Worm (Caenorhabditis elegans) whole organism, L4/young adult: ENCODE results near the gene Y37E11B.6.
A peak's percentile ranks its signal among the peaks of the same experiment; 100 is the strongest.

Experiments
- W03F9.2 ChIP-seq: fragments of 150-350 bp; optimal IDR thresholded peaks from 2 replicates; lab custom pipeline; 2014; ENCODE audit warnings: missing biosample characterization, missing genetic modification characterization
- dao-5 ChIP-seq: sonication (generic microtip); optimal IDR thresholded peaks from 2 replicates; lab custom pipeline; 2016; ENCODE audit warnings: missing genotype, missing genetic modification characterization, moderate library complexity, missing compliant biosample characterization
- him-1 ChIP-seq: sonication (generic microtip); optimal IDR thresholded peaks from 2 replicates; lab custom pipeline; 2016; ENCODE audit warnings: missing genotype, missing genetic modification reagents, missing genetic modification characterization, missing compliant biosample characterization

Gene Y37E11B.6

DNA sequence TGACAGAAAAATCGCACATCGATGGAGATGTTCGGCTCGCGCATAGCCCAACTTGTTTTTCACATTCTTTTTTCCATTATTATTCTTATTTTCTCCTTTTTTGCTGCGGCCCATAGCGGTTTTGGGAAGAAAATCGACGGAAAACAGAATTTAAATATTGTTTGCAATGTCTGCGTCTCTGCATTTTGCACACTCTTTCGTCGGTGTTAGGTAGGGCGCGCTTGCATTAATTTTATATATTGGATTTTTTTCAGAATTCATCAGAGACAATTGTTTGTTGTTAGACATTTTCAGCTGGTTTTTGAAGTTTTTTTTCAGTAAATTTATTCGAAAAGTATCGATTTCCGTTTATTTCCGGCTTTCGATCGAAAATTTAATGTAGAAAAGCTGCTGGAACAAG is at the start of gene Y37E11B.6:
Gene Y37E11B.6, minus strand, starts transcription at position 181 of the 400 bp plus-strand sequence.
- no peak for TF ChIP-seq W03F9.2 (tag; lab: Kevin White, UChicago)
- TF ChIP-seq him-1, result no peak
- no peak for TF ChIP-seq dao-5

DNA sequence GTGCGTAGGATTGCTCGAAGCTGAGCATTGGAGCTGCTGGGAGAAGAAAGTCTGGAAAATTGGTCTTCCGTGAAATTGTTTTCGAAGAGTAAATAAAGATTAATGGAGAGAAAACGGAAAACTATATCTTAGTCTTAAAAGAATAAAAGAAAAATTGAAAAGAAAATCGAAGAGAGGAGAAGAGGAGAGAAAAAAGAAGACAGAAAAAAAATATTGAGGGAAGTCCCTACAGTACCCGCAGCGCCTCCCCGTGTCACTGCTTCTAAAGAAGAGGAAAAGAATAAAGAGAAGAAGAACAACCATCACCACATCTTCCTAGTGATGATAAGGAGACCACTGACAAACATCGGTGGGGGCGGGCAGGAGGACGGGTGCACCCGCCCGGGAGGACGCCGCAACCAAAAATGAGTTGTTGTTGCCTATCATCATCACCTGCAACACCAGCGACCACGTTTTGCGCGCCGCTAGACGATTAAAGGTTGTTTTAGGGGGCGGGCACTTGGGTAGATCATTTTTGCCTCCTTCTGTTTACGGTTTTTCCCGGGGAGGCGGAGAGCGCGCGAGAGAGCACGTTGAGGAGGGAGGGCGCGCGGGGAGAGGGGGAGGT is 49.6 kb upstream of the Y37E11B.6 start, which contains the start of gene CC8.2:
Gene CC8.2, minus strand, starts transcription at position 51 of the 607 bp plus-strand sequence.
- no peak for TF ChIP-seq dao-5
- no peak for TF ChIP-seq him-1
- no peak for TF ChIP-seq W03F9.2 (tag; lab: Kevin White, UChicago)

DNA sequence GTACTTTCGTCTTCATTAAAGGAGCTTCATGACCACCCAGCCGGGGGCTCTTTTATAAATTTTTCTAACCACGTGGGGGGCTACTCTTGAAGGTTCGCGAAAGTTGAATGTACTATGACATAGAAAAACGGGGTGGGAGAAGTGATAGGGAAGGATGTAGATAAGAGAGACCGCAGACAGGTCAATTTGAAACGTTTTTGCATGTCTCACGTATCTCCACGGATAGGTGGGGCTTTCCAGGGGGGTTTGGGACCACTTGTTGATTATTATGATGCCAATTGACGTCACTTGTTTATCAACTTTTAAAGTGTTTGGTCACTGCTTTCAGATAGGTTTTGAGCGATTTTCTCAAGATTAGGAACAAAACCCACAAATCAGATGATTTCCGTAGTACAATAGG is 48.4 kb upstream of the Y37E11B.6 start:
- TF ChIP-seq W03F9.2 (tag; lab: Kevin White, UChicago), result no peak
- TF ChIP-seq him-1, result no peak
- no peak for TF ChIP-seq dao-5

DNA sequence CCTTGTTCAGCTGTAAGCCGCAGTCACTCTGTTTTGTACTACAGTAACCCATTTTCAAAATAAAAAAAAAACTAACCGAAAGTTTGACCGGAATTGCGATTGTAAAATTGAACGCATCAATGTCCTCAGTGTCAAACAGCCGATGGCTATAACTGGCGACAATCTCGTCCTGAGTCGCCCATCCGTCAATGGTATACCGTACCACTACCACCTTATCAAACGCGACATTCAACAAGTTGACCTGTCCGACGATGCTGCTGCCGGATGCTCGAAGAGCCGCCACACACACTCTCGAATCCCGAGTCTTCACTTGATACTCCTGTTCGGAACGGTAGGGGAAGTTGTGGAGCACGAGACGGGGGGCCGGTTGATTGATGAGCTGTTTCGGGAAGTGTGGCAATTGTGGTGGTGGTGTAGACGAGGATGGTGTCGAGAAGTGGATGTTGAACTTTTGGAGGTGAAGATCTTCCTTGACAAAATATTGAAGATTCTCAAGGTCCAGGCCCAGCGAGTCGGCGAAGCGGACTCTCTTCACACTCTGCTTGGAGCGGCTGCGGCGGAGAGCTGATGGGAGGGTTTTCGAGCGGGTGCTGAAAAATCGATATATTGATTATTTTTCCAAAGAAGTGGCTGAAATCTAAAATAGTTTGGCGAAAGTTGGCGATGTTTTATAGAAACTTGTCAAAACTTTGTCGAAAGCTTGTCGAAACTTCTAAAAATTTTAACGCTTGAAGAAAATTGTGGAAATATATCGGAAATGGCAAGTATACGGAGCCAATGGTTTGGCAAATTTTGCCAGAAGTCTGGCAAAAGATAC is 47.4 kb upstream of the Y37E11B.6 start:
- TF ChIP-seq W03F9.2 (tag; lab: Kevin White, UChicago) (no peak), dao-5 (no peak), him-1 (no peak)

DNA sequence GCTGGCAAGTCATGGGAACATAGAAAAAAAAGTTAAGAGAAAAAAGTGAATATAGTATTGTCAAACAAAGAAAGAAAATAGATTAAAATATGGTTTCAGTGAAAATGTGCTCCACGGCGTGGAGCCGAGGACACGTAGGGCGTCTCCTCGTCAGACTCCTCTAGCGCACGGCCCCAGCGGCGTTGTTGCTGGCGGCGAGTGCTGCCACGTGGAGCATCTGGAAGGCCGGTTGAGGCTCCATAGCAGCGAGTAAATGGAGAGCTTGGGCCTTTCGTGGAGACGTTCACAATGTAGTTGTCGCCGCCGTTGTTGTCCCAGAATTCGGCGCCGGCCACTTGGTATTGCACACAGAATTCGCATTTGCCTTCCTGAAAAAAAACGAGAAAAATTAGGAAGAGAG is 46.4 kb upstream of the Y37E11B.6 start:
- TF ChIP-seq him-1 (no peak), W03F9.2 (tag; lab: Kevin White, UChicago) (no peak), dao-5 (no peak)

DNA sequence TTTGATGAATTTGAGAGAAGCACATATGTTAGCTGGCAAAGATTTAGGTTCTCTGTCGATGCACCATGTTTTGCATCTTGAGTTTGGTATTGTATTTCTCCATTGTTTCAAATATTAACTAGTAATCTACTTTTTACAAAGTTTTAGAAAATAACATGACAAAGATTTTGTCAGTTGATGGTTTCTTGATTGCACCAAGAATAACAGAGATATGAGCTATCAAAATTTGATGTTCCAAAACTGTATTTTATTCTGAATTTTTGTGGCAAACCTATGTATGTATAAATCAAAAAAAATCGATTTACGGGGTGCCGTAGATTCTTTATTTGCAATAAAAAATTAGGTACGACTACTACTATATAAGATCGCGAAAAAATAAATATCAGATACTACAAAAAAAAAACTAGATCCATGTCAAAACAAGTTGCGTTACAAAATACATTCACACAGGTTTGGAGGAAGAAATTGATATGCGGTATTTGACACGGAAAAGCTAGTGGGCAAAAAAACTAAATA is 45.8 kb upstream of the Y37E11B.6 start:
- TF ChIP-seq him-1 (no peak), W03F9.2 (tag; lab: Kevin White, UChicago) (no peak), dao-5 (no peak)

DNA sequence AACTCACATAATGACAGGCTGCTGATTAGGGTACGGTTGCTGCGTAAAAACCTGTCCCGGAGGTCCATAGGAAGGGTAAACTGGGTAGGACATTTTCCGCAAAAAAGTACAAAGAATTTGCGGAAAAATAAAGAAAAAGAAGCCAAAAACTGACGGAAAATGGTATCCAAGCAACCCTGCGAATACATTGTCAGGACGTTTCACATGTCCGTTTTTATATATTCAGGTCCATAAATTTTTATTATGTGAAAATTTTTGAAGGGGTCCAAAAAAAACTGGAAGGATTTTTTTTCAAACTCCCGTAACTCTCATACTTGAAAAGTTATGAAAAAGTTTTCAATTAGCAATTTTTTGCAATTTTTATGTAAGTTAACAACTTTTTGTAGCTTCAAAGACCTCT is 43.1 kb upstream of the Y37E11B.6 start, which contains the start of gene CC8.3:
Gene CC8.3, minus strand, starts transcription at position 101 of the 400 bp plus-strand sequence.
- TF ChIP-seq W03F9.2 (tag; lab: Kevin White, UChicago), result no peak
- TF ChIP-seq him-1, result no peak
- TF ChIP-seq dao-5, result no peak

DNA sequence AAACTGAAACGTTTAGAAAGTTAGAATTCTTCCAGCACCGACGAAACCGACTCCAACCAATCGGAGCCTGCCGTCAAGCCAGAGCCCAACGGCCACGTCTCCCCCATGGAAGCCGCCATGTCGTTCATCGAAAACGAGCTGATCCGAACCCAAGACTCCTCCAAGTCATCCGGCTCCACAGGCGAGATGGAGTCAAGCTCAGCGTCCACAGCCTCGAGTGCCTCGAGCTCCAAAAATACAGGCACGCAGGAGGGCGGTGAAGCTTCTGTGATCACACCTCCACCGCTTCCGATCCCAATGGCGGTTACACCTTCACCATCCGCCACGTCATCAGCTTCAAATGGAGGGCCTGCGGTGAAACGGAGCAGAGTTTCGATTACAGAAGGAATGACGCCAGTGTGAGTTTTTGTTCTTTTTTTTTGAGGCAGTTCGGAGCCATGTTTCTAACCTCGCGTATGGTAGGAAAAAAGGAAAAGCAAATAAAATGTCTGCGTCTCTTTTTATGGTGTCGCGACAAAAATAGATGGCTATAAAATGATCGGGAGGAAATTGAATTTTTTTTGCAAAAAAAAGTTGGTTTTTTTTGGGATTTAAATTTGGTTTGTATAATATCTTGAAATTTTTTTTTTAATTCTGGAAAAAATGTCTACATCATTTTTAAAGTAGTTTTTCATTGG is 39.3 kb upstream of the Y37E11B.6 start:
- no peak for TF ChIP-seq W03F9.2 (tag; lab: Kevin White, UChicago)
- TF ChIP-seq him-1, result no peak
- TF ChIP-seq dao-5, result no peak

DNA sequence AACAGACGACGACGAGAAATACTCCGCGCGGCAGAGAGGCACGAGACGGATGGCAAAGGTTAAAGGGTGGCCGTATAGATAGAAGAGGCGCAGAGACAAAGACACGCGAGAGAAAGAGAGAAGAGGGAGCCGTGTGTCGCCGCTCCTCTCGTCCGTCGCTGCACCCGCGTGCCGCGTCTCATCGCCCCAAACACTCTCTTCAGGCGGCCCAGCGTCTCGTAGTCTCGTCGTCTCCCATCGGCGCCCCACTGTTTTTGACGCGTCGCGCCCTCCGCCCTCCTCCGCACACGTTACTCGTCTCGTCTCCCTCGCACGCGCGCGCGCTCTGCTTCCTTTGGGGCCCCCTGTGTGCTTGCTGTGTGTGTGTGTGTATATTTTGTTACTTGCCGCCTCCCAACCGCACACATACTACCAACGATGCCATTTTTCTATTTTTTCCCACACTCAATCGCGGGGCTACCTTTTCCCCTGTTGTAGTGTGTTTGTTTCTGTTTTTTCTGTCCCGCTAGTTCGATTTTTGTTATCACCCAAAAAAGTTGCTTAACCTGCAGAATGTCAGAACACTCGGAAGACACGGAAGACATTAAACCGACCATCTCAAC is 37.5 kb upstream of the Y37E11B.6 start, which contains the start of gene madf-9:
Gene madf-9, plus strand, starts transcription at position 552 of the 602 bp plus-strand sequence.
- TF ChIP-seq dao-5 (peak; percentile 70), W03F9.2 (tag; lab: Kevin White, UChicago) (no peak), him-1 (peak; percentile 18)

DNA sequence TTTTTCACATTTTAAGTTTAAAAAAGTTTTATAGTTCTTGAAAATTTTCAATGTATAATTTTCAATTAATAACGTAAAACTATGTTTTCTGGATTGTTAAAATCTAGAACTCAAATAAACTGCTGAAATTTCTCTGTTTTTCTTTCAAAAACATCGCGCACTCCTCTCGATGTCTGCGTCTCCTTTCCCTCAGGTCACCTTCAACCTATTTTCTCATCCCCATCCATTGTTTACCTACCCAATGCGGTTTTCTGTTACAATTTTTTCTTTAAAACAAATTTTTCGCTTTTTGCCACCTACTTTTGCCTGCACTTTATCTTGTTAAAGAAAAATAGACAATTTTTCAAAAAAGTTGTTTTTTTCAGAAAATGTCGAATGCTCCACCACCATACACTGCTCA is 34.1 kb upstream of the Y37E11B.6 start, which contains the start of gene ZC416.2:
Gene ZC416.2, plus strand, starts transcription at position 366 of the 400 bp plus-strand sequence.
- TF ChIP-seq him-1 (no peak), dao-5 (no peak), W03F9.2 (tag; lab: Kevin White, UChicago) (no peak)

DNA sequence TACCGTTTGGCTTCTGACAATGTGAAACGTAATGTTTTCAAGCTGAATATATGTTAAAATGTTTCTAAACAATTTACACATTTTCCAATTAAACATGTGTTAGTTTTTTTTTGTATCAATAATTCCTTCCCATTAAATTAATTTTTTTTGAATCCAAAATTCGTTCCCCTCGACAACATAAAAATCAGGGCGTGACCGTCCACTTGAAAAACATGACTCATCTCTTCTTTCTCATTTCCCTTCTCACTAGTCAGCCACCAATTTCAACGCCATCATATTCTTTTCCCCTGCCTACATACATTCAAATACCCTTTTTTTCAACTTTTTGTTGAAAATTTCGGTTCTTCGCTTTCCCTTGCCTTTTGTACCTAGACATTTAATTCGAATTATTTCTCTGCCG is 33.4 kb upstream of the Y37E11B.6 start:
- no peak for TF ChIP-seq dao-5
- TF ChIP-seq him-1, result no peak
- TF ChIP-seq W03F9.2 (tag; lab: Kevin White, UChicago), result no peak

DNA sequence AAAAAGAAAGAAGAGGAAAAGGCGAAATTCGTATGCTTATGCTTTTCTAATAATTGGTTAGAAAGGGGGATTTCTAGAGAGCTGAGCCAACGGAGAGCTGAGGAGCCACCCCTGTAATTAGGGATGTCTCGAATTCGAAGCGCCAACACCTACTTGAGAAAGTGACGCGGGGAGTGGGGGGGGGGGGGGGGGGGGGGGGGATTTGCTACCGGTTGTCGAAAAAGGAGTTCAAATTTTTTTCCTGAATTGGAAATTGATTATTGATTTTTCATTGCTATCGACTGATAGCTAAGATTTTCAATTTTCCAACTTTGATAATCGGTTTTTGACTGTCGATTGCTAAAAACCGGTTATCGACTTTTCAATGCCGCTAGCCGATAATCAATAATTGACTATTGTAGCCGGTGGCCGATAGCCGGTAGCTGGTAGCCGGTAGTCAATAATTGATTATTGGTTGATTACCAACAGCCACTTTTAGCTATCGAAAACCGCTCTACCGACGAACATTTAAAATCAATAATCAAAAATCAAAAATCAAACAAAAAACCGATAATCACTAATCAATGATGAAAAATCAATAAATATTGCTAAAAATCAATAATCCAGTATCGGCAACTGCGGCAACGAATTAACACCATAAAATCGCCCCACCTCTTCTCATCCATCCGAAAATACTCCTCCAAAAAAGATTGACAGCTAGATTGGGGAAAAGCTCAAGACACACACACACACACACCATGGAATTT is 30.0 kb upstream of the Y37E11B.6 start:
- no peak for TF ChIP-seq him-1

DNA sequence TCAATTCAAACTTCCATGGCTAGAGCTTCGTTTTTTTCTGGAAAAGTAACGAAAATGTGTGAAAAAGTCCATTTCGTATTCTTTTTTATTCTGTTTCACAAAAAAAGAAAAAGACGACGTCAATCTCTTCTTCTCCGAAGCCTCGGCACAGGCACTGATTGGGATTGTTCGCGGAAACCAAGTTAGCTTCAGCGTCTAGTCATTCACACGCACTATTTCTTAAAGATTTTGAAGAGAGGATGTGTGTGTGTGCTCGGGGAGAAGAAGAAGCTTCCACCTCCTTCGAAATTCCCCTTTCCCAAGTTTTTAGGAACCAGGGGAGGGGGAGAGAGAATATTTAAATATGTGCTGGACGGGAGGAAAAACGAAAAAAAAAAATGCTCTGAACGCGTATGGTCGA is 27.3 kb upstream of the Y37E11B.6 start:
- TF ChIP-seq W03F9.2 (tag; lab: Kevin White, UChicago), result no peak
- TF ChIP-seq him-1, result no peak
- no peak for TF ChIP-seq dao-5
